Fruit fly (Drosophila melanogaster) whole organism, embryonic: ENCODE measurements around the gene CG42272.

Experiments used
- BEAF-32 ChIP-seq: fragments of 200-800 bp; sonication (Bioruptor generic); optimal IDR thresholded peaks from 3 replicates; lab custom pipeline; 2017; ENCODE audit warnings: missing biosample characterization, missing genetic modification characterization, mild to moderate bottlenecking, moderate library complexity, missing genetic modification reagents
- CG10267 ChIP-seq: fragments of 200-800 bp; sonication (Bioruptor generic); optimal IDR thresholded peaks from 2 replicates; lab custom pipeline; 2018; ENCODE audit warnings: missing biosample characterization, mild to moderate bottlenecking, missing genetic modification characterization, moderate library complexity
- CG10979 ChIP-seq: fragments of 200-800 bp; sonication (Bioruptor generic); optimal IDR thresholded peaks from 2 replicates; lab custom pipeline; 2018; ENCODE audit warnings: missing biosample characterization, mild to moderate bottlenecking, missing genetic modification characterization, moderate library complexity
- CG12659 ChIP-seq: fragments of 200-800 bp; sonication (Bioruptor generic); optimal IDR thresholded peaks from 3 replicates; lab custom pipeline; 2017; ENCODE audit warnings: mild to moderate bottlenecking, missing biosample characterization, missing genetic modification reagents, missing genetic modification characterization
- CG14710 ChIP-seq: fragments of 200-800 bp; sonication (Bioruptor generic); optimal IDR thresholded peaks from 3 replicates; lab custom pipeline; 2019; ENCODE audit warnings: missing biosample characterization, mild to moderate bottlenecking, missing genetic modification characterization, moderate library complexity
- CG14860 ChIP-seq: fragments of 200-800 bp; sonication (Bioruptor generic); IDR thresholded peaks from 3 replicates; pipeline ENCODE4 v1.3.6; 2022; ENCODE audit warnings: missing biosample characterization, missing genetic modification characterization; ENCODE audit not compliant: partially characterized antibody
- CG1529 ChIP-seq: fragments of 200-800 bp; sonication (Bioruptor generic); optimal IDR thresholded peaks from 3 replicates; lab custom pipeline; 2018; ENCODE audit warnings: missing biosample characterization, missing genetic modification characterization
- CG16863 ChIP-seq: fragments of 200-800 bp; sonication (Bioruptor generic); optimal IDR thresholded peaks from 3 replicates; lab custom pipeline; 2016; ENCODE audit warnings: missing biosample characterization, missing genetic modification characterization
- CG30403 ChIP-seq: fragments of 200-800 bp; sonication (Bioruptor generic); optimal IDR thresholded peaks from 3 replicates; lab custom pipeline; 2016; ENCODE audit warnings: missing biosample characterization, missing genetic modification characterization
- CG34224 ChIP-seq: fragments of 200-800 bp; sonication (Bioruptor generic); IDR thresholded peaks from 3 replicates; pipeline ENCODE4 v1.3.6; 2022; ENCODE audit warnings: missing biosample characterization, missing genetic modification characterization; ENCODE audit not compliant: partially characterized antibody
- CG34422 ChIP-seq: fragments of 200-800 bp; sonication (Bioruptor generic); IDR thresholded peaks from 3 replicates; pipeline ENCODE4 v1.3.6; 2022; ENCODE audit warnings: missing biosample characterization, missing genetic modification characterization
- CG3847 ChIP-seq: fragments of 200-800 bp; sonication (Bioruptor generic); IDR thresholded peaks from 2 replicates; pipeline ENCODE4 v1.3.6; 2022; ENCODE audit warnings: missing biosample characterization, missing genetic modification characterization
- CG3995 ChIP-seq: fragments of 200-800 bp; sonication (Bioruptor generic); optimal IDR thresholded peaks from 3 replicates; lab custom pipeline; 2016; ENCODE audit warnings: missing biosample characterization, missing genetic modification characterization
- CG8478 ChIP-seq: fragments of >200 bp; optimal IDR thresholded peaks from 2 replicates; lab custom pipeline; 2018
- CG9437 ChIP-seq: fragments of 200-800 bp; sonication (Bioruptor generic); optimal IDR thresholded peaks from 2 replicates; lab custom pipeline; 2018; ENCODE audit warnings: missing biosample characterization, mild to moderate bottlenecking, missing genetic modification characterization
- CHES-1-like ChIP-seq: fragments of 200-800 bp; sonication (Bioruptor generic); optimal IDR thresholded peaks from 2 replicates; lab custom pipeline; 2016; ENCODE audit warnings: missing biosample characterization, missing genetic modification characterization
- CTCF ChIP-seq: fragments of 200-800 bp; sonication (Bioruptor generic); optimal IDR thresholded peaks from 2 replicates; lab custom pipeline; 2017; ENCODE audit warnings: missing biosample characterization, mild to moderate bottlenecking, missing genetic modification characterization, moderate library complexity
- Dfd ChIP-seq, 2 experiments: fragments of >200 bp; optimal IDR thresholded peaks; 2 replicates each; lab custom pipeline; 2017; ENCODE audit warnings: missing biosample characterization in 2 of 2, missing genetic modification characterization in 2 of 2
- E2f2 ChIP-seq: fragments of 200-800 bp; sonication (Bioruptor generic); IDR thresholded peaks from 2 replicates; pipeline ENCODE4 v1.3.6; 2022; ENCODE audit warnings: missing biosample characterization, missing genetic modification characterization
- Elba2 ChIP-seq: fragments of 200-800 bp; sonication (Bioruptor generic); optimal IDR thresholded peaks from 3 replicates; lab custom pipeline; 2016; ENCODE audit warnings: missing biosample characterization, missing genetic modification characterization
- Ets97D ChIP-seq: fragments of 200-800 bp; sonication (Bioruptor generic); optimal IDR thresholded peaks from 3 replicates; lab custom pipeline; 2016; ENCODE audit warnings: missing biosample characterization, missing genetic modification characterization
- Fer3 ChIP-seq: fragments of 200-800 bp; sonication (Bioruptor generic); optimal IDR thresholded peaks from 2 replicates; lab custom pipeline; 2018; ENCODE audit warnings: missing biosample characterization, mild to moderate bottlenecking, missing genetic modification characterization, moderate library complexity
- HLH4C ChIP-seq: fragments of 200-800 bp; sonication (Bioruptor generic); IDR thresholded peaks from 3 replicates; pipeline ENCODE4 v1.3.6; 2022; ENCODE audit warnings: missing biosample characterization, missing genetic modification characterization; ENCODE audit not compliant: partially characterized antibody
- HLHmδ ChIP-seq: fragments of 200-800 bp; sonication (Bioruptor generic); optimal IDR thresholded peaks from 2 replicates; lab custom pipeline; 2018; ENCODE audit warnings: missing biosample characterization, mild to moderate bottlenecking, missing genetic modification characterization, moderate library complexity
- MBD-R2 ChIP-seq: fragments of 200-800 bp; sonication (Bioruptor generic); IDR thresholded peaks from 2 replicates; pipeline ENCODE4 v1.3.6; 2022; ENCODE audit warnings: missing biosample characterization, missing genetic modification characterization
- Nf-YA ChIP-seq: fragments of 200-800 bp; sonication (Bioruptor generic); IDR thresholded peaks from 2 replicates; pipeline ENCODE4 v1.3.6; 2022; ENCODE audit warnings: missing biosample characterization, missing genetic modification characterization
- Opbp ChIP-seq: fragments of 200-800 bp; sonication (Bioruptor generic); IDR thresholded peaks from 3 replicates; pipeline ENCODE4 v1.3.6; 2022; ENCODE audit warnings: missing biosample characterization, missing genetic modification characterization; ENCODE audit not compliant: partially characterized antibody
- Pdp1 ChIP-seq, 2 experiments: fragments of 200-800 bp; sonication (Bioruptor generic); optimal IDR thresholded peaks; 3 replicates each; lab custom pipeline; 2016; ENCODE audit warnings: missing biosample characterization in 2 of 2, missing genetic modification characterization in 2 of 2, mild to moderate bottlenecking in 1 of 2, moderate library complexity in 1 of 2
- Trl ChIP-seq, 3 experiments: fragments of >200 bp in 2 of 3; fragments of 200-800 bp in 1 of 3; sonication (Bioruptor generic) in 1 of 3; optimal IDR thresholded peaks; 2 replicates in 1 of 3; 3 replicates in 2 of 3; lab custom pipeline; 2016 to 2017; ENCODE audit warnings: missing biosample characterization in 1 of 3, missing genetic modification characterization in 1 of 3
- ara ChIP-seq: fragments of 200-800 bp; sonication (Bioruptor generic); IDR thresholded peaks from 2 replicates; pipeline ENCODE4 v1.3.6; 2022; ENCODE audit warnings: missing biosample characterization, missing genetic modification characterization
- bbx ChIP-seq: fragments of 200-800 bp; sonication (Bioruptor generic); IDR thresholded peaks from 2 replicates; pipeline ENCODE4 v1.3.6; 2022; ENCODE audit warnings: missing biosample characterization, missing genetic modification characterization; ENCODE audit not compliant: partially characterized antibody
- chinmo ChIP-seq: fragments of 200-800 bp; sonication (Bioruptor generic); IDR thresholded peaks from 4 replicates; pipeline ENCODE4 v1.3.6; 2022; ENCODE audit warnings: missing biosample characterization, missing genetic modification characterization; ENCODE audit not compliant: partially characterized antibody
- dm ChIP-seq: fragments of 200-800 bp; sonication (Bioruptor generic); optimal IDR thresholded peaks from 3 replicates; lab custom pipeline; 2016; ENCODE audit warnings: missing biosample characterization, missing genetic modification characterization
- dmrt11E ChIP-seq: fragments of 200-800 bp; sonication (Bioruptor generic); optimal IDR thresholded peaks from 3 replicates; lab custom pipeline; 2018; ENCODE audit warnings: missing biosample characterization, mild to moderate bottlenecking, missing genetic modification characterization, moderate library complexity
- en ChIP-seq: fragments of 200-800 bp; sonication (Bioruptor generic); optimal IDR thresholded peaks from 2 replicates; lab custom pipeline; 2016; ENCODE audit warnings: missing biosample characterization, missing genetic modification characterization
- ewg ChIP-seq: fragments of 200-800 bp; sonication (Bioruptor generic); optimal IDR thresholded peaks from 3 replicates; lab custom pipeline; 2017; ENCODE audit warnings: mild to moderate bottlenecking, missing biosample characterization, missing genetic modification reagents, missing genetic modification characterization
- gfzf ChIP-seq: fragments of 200-800 bp; sonication (Bioruptor generic); optimal IDR thresholded peaks from 2 replicates; lab custom pipeline; 2016; ENCODE audit warnings: missing biosample characterization, mild to moderate bottlenecking, missing genetic modification characterization, moderate library complexity
- insv ChIP-seq, 2 experiments: fragments of 200-800 bp; sonication (Bioruptor generic); optimal IDR thresholded peaks; 3 replicates each; lab custom pipeline; 2016 to 2018; ENCODE audit warnings: missing biosample characterization in 2 of 2, missing genetic modification characterization in 2 of 2
- phol ChIP-seq: fragments of 200-800 bp; sonication (Bioruptor generic); optimal IDR thresholded peaks from 3 replicates; lab custom pipeline; 2018; ENCODE audit warnings: missing biosample characterization, mild to moderate bottlenecking, missing genetic modification characterization, moderate library complexity
- ro ChIP-seq: fragments of 200-800 bp; sonication (Bioruptor generic); IDR thresholded peaks from 2 replicates; pipeline ENCODE4 v1.3.6; 2022; ENCODE audit warnings: missing biosample characterization, missing genetic modification characterization
- row ChIP-seq: fragments of 200-800 bp; sonication (Bioruptor generic); IDR thresholded peaks from 3 replicates; pipeline ENCODE4 v1.3.6; 2022; ENCODE audit warnings: missing biosample characterization, missing genetic modification characterization
- sens ChIP-seq: fragments of 200-800 bp; sonication (Bioruptor generic); peaks from one replicate; lab custom pipeline; 2016; ENCODE audit warnings: missing biosample characterization, missing genetic modification characterization
- so ChIP-seq: fragments of 200-800 bp; sonication (Bioruptor generic); IDR thresholded peaks from 3 replicates; pipeline ENCODE4 v1.3.6; 2022; ENCODE audit warnings: missing biosample characterization, missing genetic modification characterization
- stc ChIP-seq: fragments of 200-800 bp; sonication (Bioruptor generic); IDR thresholded peaks from 2 replicates; pipeline ENCODE4 v1.3.6; 2022; ENCODE audit warnings: missing biosample characterization, missing genetic modification characterization
- trem ChIP-seq: fragments of 200-800 bp; optimal IDR thresholded peaks from 3 replicates; lab custom pipeline; 2019; ENCODE audit warnings: missing biosample characterization, mild to moderate bottlenecking, missing genetic modification characterization, moderate library complexity
- twi ChIP-seq: fragments of 200-800 bp; optimal IDR thresholded peaks from 2 replicates; lab custom pipeline; 2019; ENCODE audit warnings: missing biosample characterization, mild to moderate bottlenecking, missing genetic modification characterization, moderate library complexity
- vnd ChIP-seq: fragments of 200-800 bp; sonication (Bioruptor generic); IDR thresholded peaks from 3 replicates; pipeline ENCODE4 v1.3.6; 2022; ENCODE audit warnings: missing biosample characterization, missing genetic modification characterization; ENCODE audit not compliant: partially characterized antibody

Gene CG42272

dm6 chr3L:5764922-5765843 lies 37.6 kb upstream of the CG42272 start, which contains the start of gene CG10576 (continued):
- TF ChIP-seq Trl (optimal IDR thresholded peaks at IDR 0.05; lab: Kevin White, UChicago) (peak in 1 of 2 experiments; percentile 5), Trl (GFP tag; optimal IDR thresholded peaks at IDR 0.05; lab: Kevin White, UChicago) (no peak), HLH4C (0 out of 3 replicates have a peak, but pooled peaks have one; percentile 36), en (GFP tag; lab: Kevin White, UChicago) (no peak), CG14710 (tag; lab: Kevin White, UChicago) (peak; percentile 78), CG10267 (tag; lab: Kevin White, UChicago) (peak; percentile 58), CG12659 (peak; percentile 79), twi (tag; lab: Kevin White, UChicago) (peak; percentile 23), Dfd (GFP tag; optimal IDR thresholded peaks at IDR 0.05; lab: Kevin White, UChicago) (no peak), CG8478 (lab: Kevin White, UChicago) (no peak), ara (GFP tag; lab: Robert Waterston, UW) (no peak), Pdp1 (GFP tag; optimal IDR thresholded peaks at IDR 0.05; lab: Kevin White, UChicago) (peak in 1 of 2 experiments; percentile 95), Ets97D (GFP tag; lab: Kevin White, UChicago) (peak; percentile 73), trem (tag; lab: Kevin White, UChicago) (peak; percentile 95), CG1529 (GFP tag; lab: Kevin White, UChicago) (no peak), CG34224 (GFP tag; lab: Robert Waterston, UW) (0 out of 3 replicates have a peak, but pooled peaks have one; percentile 54), E2f2 (peak; percentile 80), CG30403 (GFP tag; lab: Kevin White, UChicago) (peak; percentile 6), CG14860 (GFP tag; lab: Robert Waterston, UW) (0 out of 3 replicates have a peak, but pooled peaks have one; percentile 43), vnd (GFP tag; lab: Robert Waterston, UW) (no peak), gfzf (peak; percentile 90), MBD-R2 (GFP tag; lab: Robert Waterston, UW) (peak; percentile 31; the same call in 1 of the 2 replicates), CG10979 (tag; lab: Kevin White, UChicago) (peak; percentile 13), CG16863 (GFP tag; lab: Kevin White, UChicago) (peak; percentile 36), insv (GFP tag; optimal IDR thresholded peaks at IDR 0.05; lab: Kevin White, UChicago) (peak in 1 of 2 experiments; percentile 6), CG3847 (GFP tag; lab: Robert Waterston, UW) (peak; percentile 53), HLHmδ (GFP tag; lab: Kevin White, UChicago) (peak; percentile 2), BEAF-32 (peak; percentile 91), sens (no peak), CG9437 (GFP tag; lab: Kevin White, UChicago) (no peak), ewg (GFP tag; lab: Kevin White, UChicago) (no peak), so (GFP tag; lab: Robert Waterston, UW) (peak; percentile 42; the same call in 1 of the 3 replicates), row (GFP tag; lab: Robert Waterston, UW) (peak; percentile 76), dmrt11E (peak; percentile 21), stc (GFP tag; lab: Robert Waterston, UW) (peak; percentile 31; the same call in 1 of the 2 replicates), CHES-1-like (GFP tag; lab: Kevin White, UChicago) (peak; percentile 18), Elba2 (GFP tag; lab: Kevin White, UChicago) (peak; percentile 0), chinmo (GFP tag; lab: Robert Waterston, UW) (0 out of 4 replicates have a peak, but pooled peaks have one; percentile 67), ro (no peak), phol (tag; lab: Kevin White, UChicago) (peak; percentile 96), dm (GFP tag; lab: Kevin White, UChicago) (peak; percentile 98), Fer3 (tag; lab: Kevin White, UChicago) (no peak), CTCF (GFP tag; lab: Kevin White, UChicago) (peak; percentile 78), CG34422 (GFP tag; lab: Robert Waterston, UW) (peak; percentile 80; the same call in 1 of the 3 replicates), bbx (GFP tag; lab: Robert Waterston, UW) (peak; percentile 44; the same call in 1 of the 2 replicates), CG3995 (peak; percentile 17), Opbp (0 out of 3 replicates have a peak, but pooled peaks have one; percentile 5), Nf-YA (no peak)
